Worm (Caenorhabditis elegans): Measurements from ENCODE around the gene C34B4.3.

- TF ChIP-seq nhr-23 (tag; optimal IDR thresholded peaks at IDR 0.05) (no peak), unc-39 (tag; optimal IDR thresholded peaks at IDR 0.05) (no peak), mab-5 (tag; optimal IDR thresholded peaks at IDR 0.05) (peak; percentile 51), ztf-1 (GFP tag; conservative IDR thresholded peaks at IDR 0.05) (no peak), mdl-1 (tag; optimal IDR thresholded peaks at IDR 0.05) (no peak), nhr-25 (tag; optimal IDR thresholded peaks at IDR 0.05) (no peak)
Observed at ce11 chrV:13112937-13113497, 42.1 kb upstream of the C34B4.3 start.

Data from whole organism, L2 larva.